Worm (Caenorhabditis elegans) whole organism, L1 larva: ENCODE results near the gene coa-1.
A peak's percentile ranks its signal among the peaks of the same experiment; 100 is the strongest.

Source experiments
- C16A3.4 ChIP-seq: fragments of 150-350 bp; optimal IDR thresholded peaks from 2 replicates; lab custom pipeline; 2014; ENCODE audit warnings: missing biosample characterization, missing genetic modification characterization
- F16B12.6 ChIP-seq: fragments of 150-350 bp; optimal IDR thresholded peaks from 2 replicates; lab custom pipeline; 2014; ENCODE audit warnings: missing biosample characterization, missing genetic modification characterization
- Y116A8C.19 ChIP-seq: sonication (generic microtip); optimal IDR thresholded peaks from 2 replicates; lab custom pipeline; 2016; ENCODE audit warnings: missing compliant biosample characterization, missing genetic modification characterization, borderline replicate concordance
- aly-2 ChIP-seq: fragments of 150-350 bp; optimal IDR thresholded peaks from 2 replicates; lab custom pipeline; 2014; ENCODE audit warnings: missing biosample characterization, missing genetic modification characterization
- blmp-1 ChIP-seq: fragments of 150-350 bp; optimal IDR thresholded peaks from 2 replicates; lab custom pipeline; 2014; ENCODE audit warnings: missing biosample characterization, missing genetic modification characterization
- ceh-90 ChIP-seq: sonication (generic microtip); optimal IDR thresholded peaks from 2 replicates; lab custom pipeline; 2016; ENCODE audit warnings: missing genetic modification characterization, missing compliant biosample characterization
- dpl-1 ChIP-seq, 3 experiments: fragments of 150-350 bp in 2 of 3; sonication (generic microtip) in 1 of 3; optimal IDR thresholded peaks; 2 replicates each; lab custom pipeline; 2014 to 2017; ENCODE audit warnings: missing biosample characterization in 3 of 3, missing genetic modification characterization in 3 of 3, missing genetic modification reagents in 3 of 3
- efl-1 ChIP-seq, 4 experiments: fragments of 150-350 bp; optimal IDR thresholded peaks in 3 of 4; peaks in 1 of 4; 1 replicate in 1 of 4; 2 replicates in 3 of 4; lab custom pipeline; 2014; ENCODE audit warnings: missing biosample characterization in 2 of 4, missing genetic modification characterization in 2 of 4, missing genetic modification reagents in 2 of 4
- egl-13 ChIP-seq: sonication (generic microtip); optimal IDR thresholded peaks from 2 replicates; lab custom pipeline; 2016; ENCODE audit warnings: missing genotype, missing genetic modification reagents, missing genetic modification characterization, missing compliant biosample characterization
- egl-27 ChIP-seq, 2 experiments: fragments of 150-350 bp in 1 of 2; sonication (generic microtip); optimal IDR thresholded peaks; 3 replicates each; lab custom pipeline; 2017 to 2018; ENCODE audit warnings: missing biosample characterization in 2 of 2, missing genetic modification characterization in 2 of 2, missing genetic modification reagents in 2 of 2
- elt-3 ChIP-seq, 6 experiments: fragments of 150-350 bp in 1 of 6; sonication (generic microtip); optimal IDR thresholded peaks; 2 replicates each; lab custom pipeline; 2017 to 2018; ENCODE audit warnings: missing biosample characterization in 6 of 6, missing genetic modification characterization in 6 of 6, inconsistent platforms in 1 of 6
- ets-5 ChIP-seq: fragments of 200-800 bp; sonication (Bioruptor generic); IDR thresholded peaks from 2 replicates; pipeline ENCODE4 v1.3.6; 2022; ENCODE audit warnings: missing genetic modification characterization, missing compliant biosample characterization
- fos-1 ChIP-seq: fragments of 150-350 bp; optimal IDR thresholded peaks from 2 replicates; lab custom pipeline; 2014; ENCODE audit warnings: missing biosample characterization, missing genetic modification characterization
- grh-1 ChIP-seq: fragments of 200-800 bp; sonication (Bioruptor generic); IDR thresholded peaks from 2 replicates; pipeline ENCODE4 v1.3.6; 2022; ENCODE audit warnings: missing genetic modification reagents, missing genetic modification characterization, missing compliant biosample characterization
- hpl-2 ChIP-seq: fragments of 150-350 bp; optimal IDR thresholded peaks from 2 replicates; lab custom pipeline; 2014; ENCODE audit warnings: missing biosample characterization, missing genetic modification reagents, missing genetic modification characterization
- lin-14 ChIP-seq: fragments of 200-800 bp; sonication (Bioruptor generic); optimal IDR thresholded peaks from 2 replicates; lab custom pipeline; 2018; ENCODE audit warnings: mild to moderate bottlenecking, missing genetic modification characterization, moderate library complexity, missing compliant biosample characterization
- lin-35 ChIP-seq, 2 experiments: fragments of 150-350 bp; optimal IDR thresholded peaks; 2 replicates each; lab custom pipeline; 2014; ENCODE audit warnings: missing biosample characterization in 2 of 2, missing genetic modification characterization in 2 of 2, missing genetic modification reagents in 2 of 2
- lir-3 ChIP-seq: sonication (generic microtip); optimal IDR thresholded peaks from 2 replicates; lab custom pipeline; 2016; ENCODE audit warnings: mild to moderate bottlenecking, missing genetic modification characterization, moderate library complexity, missing compliant biosample characterization; ENCODE audit not compliant: poor library complexity
- lsy-2 ChIP-seq, 2 experiments: fragments of 150-350 bp; optimal IDR thresholded peaks; 2 replicates each; lab custom pipeline; 2014; ENCODE audit warnings: missing biosample characterization in 2 of 2, missing genetic modification characterization in 2 of 2
- mdl-1 ChIP-seq, 2 experiments: fragments of 150-350 bp; optimal IDR thresholded peaks; 2 replicates each; lab custom pipeline; 2014 to 2017; ENCODE audit warnings: missing biosample characterization in 2 of 2, missing genetic modification characterization in 2 of 2, inconsistent platforms in 1 of 2
- mef-2 ChIP-seq: fragments of 150-350 bp; optimal IDR thresholded peaks from 2 replicates; lab custom pipeline; 2014; ENCODE audit warnings: missing biosample characterization, missing genetic modification characterization
- nhr-19 ChIP-seq: fragments of 200-800 bp; sonication (Bioruptor generic); conservative IDR thresholded peaks from 2 replicates; pipeline ENCODE4 v1.3.6; 2022; ENCODE audit warnings: missing genetic modification characterization, missing compliant biosample characterization
- nhr-20 ChIP-seq: sonication (generic microtip); optimal IDR thresholded peaks from 2 replicates; lab custom pipeline; 2016; ENCODE audit warnings: mild to moderate bottlenecking, missing genetic modification characterization, missing compliant biosample characterization
- nhr-47 ChIP-seq: sonication (generic microtip); optimal IDR thresholded peaks from 2 replicates; lab custom pipeline; 2016; ENCODE audit warnings: mild to moderate bottlenecking, missing genetic modification characterization, moderate library complexity, missing compliant biosample characterization
- nhr-71 ChIP-seq: sonication (generic microtip); optimal IDR thresholded peaks from 2 replicates; lab custom pipeline; 2016; ENCODE audit warnings: mild to moderate bottlenecking, missing genetic modification characterization, moderate library complexity, missing compliant biosample characterization
- nhr-84 ChIP-seq: sonication (generic microtip); optimal IDR thresholded peaks from 2 replicates; lab custom pipeline; 2017; ENCODE audit warnings: missing biosample characterization, missing genetic modification characterization
- nhr-85 ChIP-seq: sonication (generic microtip); peaks from one replicate; lab custom pipeline; 2016; ENCODE audit warnings: missing genetic modification characterization, inconsistent platforms, missing compliant biosample characterization
- nhr-90 ChIP-seq: sonication (generic microtip); optimal IDR thresholded peaks from 2 replicates; lab custom pipeline; 2016; ENCODE audit warnings: mild to moderate bottlenecking, missing genetic modification characterization, missing compliant biosample characterization; ENCODE audit not compliant: poor library complexity
- rnt-1 ChIP-seq: sonication (generic microtip); optimal IDR thresholded peaks from 2 replicates; lab custom pipeline; 2016; ENCODE audit warnings: mild to moderate bottlenecking, missing genetic modification characterization, moderate library complexity, missing compliant biosample characterization
- skn-1 ChIP-seq: fragments of 150-350 bp; optimal IDR thresholded peaks from 2 replicates; lab custom pipeline; 2014; ENCODE audit warnings: missing biosample characterization, missing genetic modification characterization
- snpc-4 ChIP-seq: fragments of 150-350 bp; optimal IDR thresholded peaks from 2 replicates; lab custom pipeline; 2014; ENCODE audit warnings: missing biosample characterization, missing genetic modification characterization
- snu-23 ChIP-seq: sonication (generic microtip); optimal IDR thresholded peaks from 2 replicates; lab custom pipeline; 2016; ENCODE audit warnings: missing genetic modification characterization, missing compliant biosample characterization
- sox-4 ChIP-seq: sonication (generic microtip); optimal IDR thresholded peaks from 2 replicates; lab custom pipeline; 2016; ENCODE audit warnings: missing genetic modification characterization, missing compliant biosample characterization
- tbx-2 ChIP-seq: sonication (generic microtip); optimal IDR thresholded peaks from 2 replicates; lab custom pipeline; 2016; ENCODE audit warnings: missing genetic modification characterization, missing compliant biosample characterization
- unc-130 ChIP-seq: fragments of 150-350 bp; optimal IDR thresholded peaks from 2 replicates; lab custom pipeline; 2017; ENCODE audit warnings: missing biosample characterization, missing genetic modification characterization, inconsistent platforms
- unc-98 ChIP-seq: fragments of 200-800 bp; sonication (Bioruptor generic); IDR thresholded peaks from 2 replicates; pipeline ENCODE4 v1.3.6; 2022; ENCODE audit warnings: missing genetic modification characterization, missing compliant biosample characterization
- vab-15 ChIP-seq: sonication (generic microtip); optimal IDR thresholded peaks from 2 replicates; lab custom pipeline; 2017; ENCODE audit warnings: missing genotype, mild to moderate bottlenecking, missing genetic modification characterization, missing compliant biosample characterization

coa-1 gene

ce11 chrIV:244278-244677 is 39.2 kb downstream of the coa-1 start:
- TF ChIP-seq egl-13 (no peak), nhr-85 (tag; lab: Kevin White, UChicago) (peak; percentile 58)

DNA sequence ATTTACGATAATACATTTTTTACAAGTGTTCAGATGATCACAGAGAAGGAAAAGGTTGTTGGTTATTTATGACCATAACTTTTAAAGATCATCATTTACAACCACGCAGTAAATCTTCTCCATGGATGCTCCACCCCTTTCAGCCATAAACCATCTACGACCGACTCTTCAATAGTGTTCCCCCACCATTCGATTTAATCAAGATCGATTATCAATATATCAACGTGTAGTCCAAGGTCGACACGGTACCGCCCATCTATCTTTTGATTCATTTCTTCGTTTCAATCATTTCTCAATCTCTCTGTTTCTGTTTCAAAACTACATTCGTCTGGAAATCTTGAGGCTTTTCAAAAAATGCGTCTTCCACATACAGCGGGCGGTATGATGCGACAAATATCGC is 39.7 kb downstream of the coa-1 start, which contains the start of gene aass-1:
Gene aass-1, plus strand, starts transcription at position 301 of the 400 bp plus-strand sequence.
- TF ChIP-seq sox-4 (tag; lab: Kevin White, UChicago) = no peak
- TF ChIP-seq dpl-1 (GFP tag; optimal IDR thresholded peaks at IDR 0.05; lab: Kevin White, UChicago) = no peak
- no peak for TF ChIP-seq snpc-4 (tag; lab: Kevin White, UChicago)
- TF ChIP-seq unc-98 (GFP tag; lab: Robert Waterston, UW) = no peak
- no peak for TF ChIP-seq Y116A8C.19 (tag; lab: Kevin White, UChicago)
- no peak for TF ChIP-seq F16B12.6 (tag; lab: Kevin White, UChicago)
- no peak for TF ChIP-seq skn-1 (tag; lab: Kevin White, UChicago)
- no peak for TF ChIP-seq egl-27 (tag; optimal IDR thresholded peaks at IDR 0.05; lab: Kevin White, UChicago)
- TF ChIP-seq rnt-1 (tag; lab: Kevin White, UChicago) = no peak
- TF ChIP-seq nhr-84 (tag; lab: Kevin White, UChicago) = no peak
- no peak for TF ChIP-seq aly-2 (tag; lab: Kevin White, UChicago)

DNA sequence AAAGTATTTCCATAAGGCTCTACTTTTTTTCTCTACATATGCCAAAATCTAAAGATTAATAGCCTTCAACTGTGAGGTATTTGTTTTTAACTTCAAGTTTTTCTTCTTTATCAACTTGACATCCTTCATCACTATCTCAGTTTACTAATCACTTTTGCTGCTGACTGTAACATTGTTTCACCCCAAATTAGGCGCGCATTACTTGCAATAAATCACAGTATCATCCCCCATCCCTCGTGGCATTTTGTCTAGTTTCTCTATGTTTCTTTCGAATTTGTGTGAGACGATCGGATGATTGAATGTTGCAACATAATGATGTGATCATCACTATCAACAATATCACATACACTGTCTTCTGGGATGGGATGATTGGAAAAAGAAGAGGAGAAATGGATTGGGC is 42.4 kb downstream of the coa-1 start:
- TF ChIP-seq lsy-2 (tag; optimal IDR thresholded peaks at IDR 0.05; lab: Kevin White, UChicago) (peak; percentile 13 to 62), grh-1 (GFP tag; lab: Robert Waterston, UW) (peak; percentile 43; the same call in 1 of the 2 replicates), snpc-4 (tag; lab: Kevin White, UChicago) (no peak), dpl-1 (GFP tag; optimal IDR thresholded peaks at IDR 0.05; lab: Kevin White, UChicago) (peak in 2 of 3 experiments; percentile 8 to 38), snu-23 (GFP tag; lab: Kevin White, UChicago) (peak; percentile 64), mdl-1 (tag; optimal IDR thresholded peaks at IDR 0.05; lab: Kevin White, UChicago) (peak in 1 of 2 experiments; percentile 93), unc-130 (tag; lab: Kevin White, UChicago) (peak; percentile 32), lir-3 (tag; lab: Kevin White, UChicago) (no peak), hpl-2 (peak; percentile 2), lin-14 (GFP tag; lab: Kevin White, UChicago) (peak; percentile 67), lin-35 (GFP tag; optimal IDR thresholded peaks at IDR 0.05; lab: Kevin White, UChicago) (peak in 1 of 2 experiments; percentile 76), C16A3.4 (tag; lab: Kevin White, UChicago) (peak; percentile 32), vab-15 (tag; lab: Kevin White, UChicago) (peak; percentile 64), nhr-71 (tag; lab: Kevin White, UChicago) (peak; percentile 78), blmp-1 (peak; percentile 89), ceh-90 (no peak), fos-1 (no peak), nhr-19 (GFP tag; lab: Robert Waterston, UW) (peak; percentile 51), ets-5 (GFP tag; lab: Robert Waterston, UW) (no peak), mef-2 (no peak), nhr-90 (peak; percentile 67), nhr-47 (tag; lab: Kevin White, UChicago) (peak; percentile 44), efl-1 (optimal IDR thresholded peaks at IDR 0.05; lab: Kevin White, UChicago) (peak in 1 of 2 experiments; percentile 7), efl-1 (GFP tag; optimal IDR thresholded peaks at IDR 0.05 in 1 of 2; lab: Kevin White, UChicago) (peak in 1 of 2 experiments; percentile 84), nhr-85 (tag; lab: Kevin White, UChicago) (peak; percentile 94), nhr-20 (tag; lab: Kevin White, UChicago) (peak; percentile 73), rnt-1 (tag; lab: Kevin White, UChicago) (peak; percentile 1), elt-3 (tag; optimal IDR thresholded peaks at IDR 0.05; lab: Kevin White, UChicago) (peak in 3 of 6 experiments; percentile 35 to 98 (median 92)), tbx-2 (tag; lab: Kevin White, UChicago) (peak; percentile 50)
